Worm (Caenorhabditis elegans) whole organism, young adult: ENCODE data around the gene npa-1.
"Not testable (repeated sequence)": the region's sequence is repeated elsewhere in the genome, so short reads cannot be mapped to it uniquely, and the experiment has no call there.

Experiments
- C17E4.6 ChIP-seq: fragments of 200-800 bp; sonication (Bioruptor generic); IDR thresholded peaks from 2 replicates; pipeline ENCODE4 v1.3.6; 2022; ENCODE audit warnings: missing genetic modification reagents, missing genetic modification characterization, missing compliant biosample characterization
- F39B2.1 ChIP-seq: fragments of 200-800 bp; sonication (Bioruptor generic); IDR thresholded peaks from 2 replicates; pipeline ENCODE4 v1.3.6; 2022; ENCODE audit warnings: missing genetic modification reagents, missing genetic modification characterization, missing compliant biosample characterization
- F49E8.2 ChIP-seq: sonication (generic microtip); optimal IDR thresholded peaks from 3 replicates; lab custom pipeline; 2017; ENCODE audit warnings: missing genetic modification characterization, mild to moderate bottlenecking, missing compliant biosample characterization, antibody characterized with exemption, moderate library complexity; ENCODE audit not compliant: insufficient read depth
- T07F8.4 ChIP-seq: sonication (generic microtip); optimal IDR thresholded peaks from 2 replicates; lab custom pipeline; 2016; ENCODE audit warnings: mild to moderate bottlenecking, missing genetic modification characterization, moderate library complexity, missing compliant biosample characterization
- Y53G8AR.9 ChIP-seq: fragments of 200-800 bp; sonication (Bioruptor generic); conservative IDR thresholded peaks from 2 replicates; pipeline ENCODE4 v1.3.6; 2022; ENCODE audit warnings: missing genetic modification reagents, missing genetic modification characterization, missing compliant biosample characterization
- Y79H2A.3 ChIP-seq: fragments of 200-800 bp; sonication (Bioruptor generic); conservative IDR thresholded peaks from 2 replicates; pipeline ENCODE4 v1.3.6; 2022; ENCODE audit warnings: missing genetic modification reagents, missing genetic modification characterization, missing compliant biosample characterization
- atf-7 ChIP-seq: sonication (generic microtip); optimal IDR thresholded peaks from 2 replicates; lab custom pipeline; 2017; ENCODE audit warnings: mild to moderate bottlenecking, missing genetic modification characterization, missing compliant biosample characterization
- attf-3 ChIP-seq: fragments of 200-800 bp; sonication (Bioruptor generic); conservative IDR thresholded peaks from 2 replicates; pipeline ENCODE4 v1.3.6; 2022; ENCODE audit warnings: missing genetic modification reagents, missing genetic modification characterization, missing compliant biosample characterization
- attf-5 ChIP-seq: fragments of 200-800 bp; sonication (Bioruptor generic); optimal IDR thresholded peaks from 2 replicates; lab custom pipeline; 2018; ENCODE audit warnings: mild to moderate bottlenecking, missing genetic modification characterization, missing compliant biosample characterization
- cebp-2 ChIP-seq: fragments of 200-800 bp; sonication (Bioruptor generic); IDR thresholded peaks from 2 replicates; pipeline ENCODE4 v1.3.6; 2022; ENCODE audit warnings: missing genetic modification characterization, missing compliant biosample characterization
- ceh-100 ChIP-seq: fragments of 200-800 bp; sonication (Bioruptor generic); IDR thresholded peaks from 2 replicates; pipeline ENCODE4 v1.3.6; 2022; ENCODE audit warnings: missing genetic modification reagents, missing genetic modification characterization, missing compliant biosample characterization
- ceh-40 ChIP-seq: fragments of 200-800 bp; sonication (Bioruptor generic); IDR thresholded peaks from 2 replicates; pipeline ENCODE4 v1.3.6; 2022; ENCODE audit warnings: missing genetic modification characterization, missing compliant biosample characterization
- ceh-58 ChIP-seq: fragments of 200-800 bp; sonication (Bioruptor generic); IDR thresholded peaks from 2 replicates; pipeline ENCODE4 v1.3.6; 2022; ENCODE audit warnings: missing genetic modification characterization, missing compliant biosample characterization
- ceh-79 ChIP-seq: sonication (generic microtip); optimal IDR thresholded peaks from 2 replicates; lab custom pipeline; 2017; ENCODE audit warnings: mild to moderate bottlenecking, missing genetic modification characterization, missing compliant biosample characterization
- chd-7 ChIP-seq: sonication (generic microtip); optimal IDR thresholded peaks from 2 replicates; lab custom pipeline; 2016; ENCODE audit warnings: mild to moderate bottlenecking, missing genetic modification characterization, moderate library complexity, missing compliant biosample characterization
- dpl-1 ChIP-seq: fragments of 150-350 bp; optimal IDR thresholded peaks from 2 replicates; lab custom pipeline; 2014; ENCODE audit warnings: missing biosample characterization, missing genetic modification reagents, missing genetic modification characterization
- egl-44 ChIP-seq: fragments of 200-800 bp; sonication (Bioruptor generic); IDR thresholded peaks from 2 replicates; pipeline ENCODE4 v1.3.6; 2022; ENCODE audit warnings: missing genetic modification reagents, missing genetic modification characterization, missing compliant biosample characterization
- hmg-1.2 ChIP-seq: fragments of 200-800 bp; sonication (Bioruptor generic); IDR thresholded peaks from 2 replicates; pipeline ENCODE4 v1.3.6; 2022; ENCODE audit warnings: missing genetic modification reagents, missing genetic modification characterization, missing compliant biosample characterization
- hsf-1 ChIP-seq: fragments of 200-800 bp; sonication (Bioruptor generic); IDR thresholded peaks from 2 replicates; pipeline ENCODE4 v1.3.6; 2022; ENCODE audit warnings: missing genetic modification reagents, missing genetic modification characterization, missing compliant biosample characterization
- lin-54 ChIP-seq: fragments of 200-800 bp; sonication (Bioruptor generic); optimal IDR thresholded peaks from 2 replicates; lab custom pipeline; 2018; ENCODE audit warnings: mild to moderate bottlenecking, missing genetic modification characterization, missing compliant biosample characterization
- lsy-27 ChIP-seq: sonication (generic microtip); optimal IDR thresholded peaks from 2 replicates; lab custom pipeline; 2017; ENCODE audit warnings: missing genetic modification characterization, mild to moderate bottlenecking, missing compliant biosample characterization, antibody characterized with exemption, missing genotype, borderline replicate concordance; ENCODE audit not compliant: insufficient read depth
- madf-6 ChIP-seq: fragments of 200-800 bp; sonication (Bioruptor generic); IDR thresholded peaks from 2 replicates; pipeline ENCODE4 v1.3.6; 2022; ENCODE audit warnings: missing genetic modification reagents, missing genetic modification characterization, missing compliant biosample characterization
- nfya-2 ChIP-seq: fragments of 200-800 bp; sonication (Bioruptor generic); IDR thresholded peaks from 2 replicates; pipeline ENCODE4 v1.3.6; 2022; ENCODE audit warnings: missing genetic modification reagents, missing genetic modification characterization, missing compliant biosample characterization
- nhr-179 ChIP-seq: sonication (generic microtip); optimal IDR thresholded peaks from 2 replicates; lab custom pipeline; 2016; ENCODE audit warnings: mild to moderate bottlenecking, missing genetic modification characterization, missing compliant biosample characterization
- repo-1 ChIP-seq: sonication (generic microtip); optimal IDR thresholded peaks from 2 replicates; lab custom pipeline; 2017; ENCODE audit warnings: mild to moderate bottlenecking, missing genetic modification characterization, missing compliant biosample characterization
- rpc-1 ChIP-seq, 2 experiments: fragments of 150-350 bp in 1 of 2; sonication (generic microtip) in 1 of 2; optimal IDR thresholded peaks; 2 replicates each; lab custom pipeline; 2014 to 2018; ENCODE audit warnings: missing biosample characterization in 1 of 2, missing genetic modification characterization in 1 of 2, missing genetic modification reagents in 1 of 2, missing genotype in 1 of 2
- sptf-2 ChIP-seq: fragments of 200-800 bp; sonication (Bioruptor generic); optimal IDR thresholded peaks from 2 replicates; lab custom pipeline; 2018; ENCODE audit warnings: mild to moderate bottlenecking, missing genetic modification characterization, missing compliant biosample characterization
- xnd-1 ChIP-seq: sonication (generic microtip); optimal IDR thresholded peaks from 2 replicates; lab custom pipeline; 2016; ENCODE audit warnings: missing genotype, missing genetic modification reagents, missing genetic modification characterization, missing compliant biosample characterization
- zim-3 ChIP-seq: sonication (generic microtip); optimal IDR thresholded peaks from 2 replicates; lab custom pipeline; 2017; ENCODE audit warnings: mild to moderate bottlenecking, missing genetic modification characterization, moderate library complexity, missing compliant biosample characterization
- ztf-3 ChIP-seq: fragments of 200-800 bp; sonication (Bioruptor generic); optimal IDR thresholded peaks from 2 replicates; lab custom pipeline; 2018; ENCODE audit warnings: mild to moderate bottlenecking, missing genetic modification characterization, missing compliant biosample characterization

The npa-1 gene

ce11 chrV:7047512-7047911, 28.1 kb upstream of the npa-1 start, which contains the start of gene F20A1.8:
Gene F20A1.8 (minus strand): TSS chrV:7047612.
- TF ChIP-seq Y53G8AR.9 (GFP tag; lab: Robert Waterston, UW) (no peak), repo-1 (tag; lab: Kevin White, UChicago) (no peak), sptf-2 (GFP tag; lab: Kevin White, UChicago) (no peak), ceh-79 (tag; lab: Kevin White, UChicago) (no peak), egl-44 (GFP tag; lab: Robert Waterston, UW) (no peak)

- TF ChIP-seq lsy-27 (tag; lab: Kevin White, UChicago): no peak
- TF ChIP-seq xnd-1 (tag; lab: Kevin White, UChicago): no peak
- TF ChIP-seq C17E4.6 (GFP tag; lab: Robert Waterston, UW): no peak
- TF ChIP-seq hsf-1 (GFP tag; lab: Robert Waterston, UW): no peak
- TF ChIP-seq chd-7 (tag; lab: Kevin White, UChicago): no peak
- TF ChIP-seq, all 124 proteins: peak for 0
Measured at ce11 chrV:7050153-7050552, 25.4 kb upstream of the npa-1 start.

ce11 chrV:7051133-7051765, 24.3 kb upstream of the npa-1 start, which contains the start of the genes tofu-2 and spig-1:
Gene tofu-2 (minus strand): TSS chrV:7051248.
Gene spig-1 (plus strand): TSS chrV:7051715.
- peak; percentile 86 for TF ChIP-seq attf-3
- TF ChIP-seq F39B2.1 (GFP tag; lab: Robert Waterston, UW): no peak

ce11 chrV:7053100-7053499, 22.5 kb upstream of the npa-1 start, which contains the start of gene txt-17:
Gene txt-17 (minus strand): TSS chrV:7053200.
- no peak for TF ChIP-seq cebp-2 (GFP tag; lab: Robert Waterston, UW)
- TF ChIP-seq nhr-179 (tag; lab: Kevin White, UChicago): no peak
- no peak for TF ChIP-seq T07F8.4 (tag; lab: Kevin White, UChicago)
- no peak for TF ChIP-seq ceh-40 (GFP tag; lab: Robert Waterston, UW)
- TF ChIP-seq lin-54: no peak
- TF ChIP-seq C17E4.6 (GFP tag; lab: Robert Waterston, UW): no peak
- no peak for TF ChIP-seq madf-6
- TF ChIP-seq chd-7 (tag; lab: Kevin White, UChicago): no peak
- TF ChIP-seq attf-5 (GFP tag; lab: Kevin White, UChicago): no peak
- no peak for TF ChIP-seq rpc-1 (optimal IDR thresholded peaks at IDR 0.05; lab: Kevin White, UChicago)
- no peak for TF ChIP-seq rpc-1 (tag; optimal IDR thresholded peaks at IDR 0.05; lab: Kevin White, UChicago)
- no peak for TF ChIP-seq hmg-1.2 (GFP tag; lab: Robert Waterston, UW)
- no peak for TF ChIP-seq ceh-58 (GFP tag; lab: Robert Waterston, UW)
- TF ChIP-seq F49E8.2 (tag; lab: Kevin White, UChicago): no peak
- no peak for TF ChIP-seq zim-3

- no peak for TF ChIP-seq egl-44 (GFP tag; lab: Robert Waterston, UW)
- TF ChIP-seq ceh-100 (GFP tag; lab: Robert Waterston, UW): no peak
- TF ChIP-seq dpl-1 (GFP tag; lab: Kevin White, UChicago): no peak
- TF ChIP-seq nfya-2 (GFP tag; lab: Robert Waterston, UW): no peak
- TF ChIP-seq Y79H2A.3: no peak
Measured at ce11 chrV:7054598-7054997, 21.0 kb upstream of the npa-1 start, which contains the start of gene spig-8. Gene spig-8 (plus strand): TSS chrV:7054898.

ce11 chrV:7057795-7058194, 17.8 kb upstream of the npa-1 start, which contains the start of gene Y57E12AL.2:
Gene Y57E12AL.2 (plus strand): TSS chrV:7058095.
- TF ChIP-seq xnd-1 (tag; lab: Kevin White, UChicago); ztf-3 (GFP tag; lab: Kevin White, UChicago); atf-7 (tag; lab: Kevin White, UChicago): not testable (repeated sequence)
